Worm (Caenorhabditis elegans): ENCODE measurements around the gene Y69A2AR.50.

DNA sequence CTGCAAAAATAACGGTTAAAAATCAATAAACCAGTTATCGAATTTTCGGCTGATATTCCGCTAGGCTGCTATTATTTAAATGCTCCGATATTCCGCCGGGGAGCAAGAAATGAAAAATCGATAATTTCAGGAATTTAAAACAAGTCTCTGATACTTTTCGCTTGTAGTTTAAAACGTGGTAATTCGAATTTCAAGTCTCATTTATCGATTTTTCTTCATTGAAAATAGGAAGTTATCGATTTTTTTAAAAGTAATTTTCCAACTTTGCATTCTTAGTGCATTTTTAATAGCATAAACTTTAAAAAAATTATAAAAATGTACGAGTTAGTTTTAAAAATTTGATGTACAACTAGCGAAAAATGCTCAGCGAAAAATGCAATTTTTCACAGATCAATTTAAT lies 9.9 kb upstream of the Y69A2AR.50 start:
- TF ChIP-seq lsy-2 (tag; optimal IDR thresholded peaks at IDR 0.05), result no peak
- no peak for TF ChIP-seq mab-5 (tag; optimal IDR thresholded peaks at IDR 0.05)
- TF ChIP-seq ztf-11 (tag; optimal IDR thresholded peaks at IDR 0.05), result no peak
- TF ChIP-seq elt-3 (tag; optimal IDR thresholded peaks at IDR 0.05), result no peak
- no peak for TF ChIP-seq nhr-76 (tag; optimal IDR thresholded peaks at IDR 0.05)
- TF ChIP-seq nhr-237 (tag; optimal IDR thresholded peaks at IDR 0.05), result no peak

Data from whole organism, mixed stage, embryonic.